Worm (Caenorhabditis elegans) whole organism, L1 larva: Measurements from ENCODE around the gene Y75B8A.63.

Source experiments
- C04F5.9 ChIP-seq: sonication (generic microtip); optimal IDR thresholded peaks from 2 replicates; lab custom pipeline; 2016; ENCODE audit warnings: missing genetic modification characterization, missing compliant biosample characterization
- C34B4.2 ChIP-seq: sonication (generic microtip); optimal IDR thresholded peaks from 2 replicates; lab custom pipeline; 2017; ENCODE audit warnings: mild to moderate bottlenecking, missing genetic modification characterization, missing compliant biosample characterization
- Y116A8C.19 ChIP-seq: sonication (generic microtip); optimal IDR thresholded peaks from 2 replicates; lab custom pipeline; 2016; ENCODE audit warnings: missing compliant biosample characterization, missing genetic modification characterization, borderline replicate concordance
- aha-1 ChIP-seq: fragments of 150-350 bp; optimal IDR thresholded peaks from 2 replicates; lab custom pipeline; 2014; ENCODE audit warnings: missing biosample characterization, missing genetic modification characterization
- alr-1 ChIP-seq: fragments of 200-800 bp; sonication (Bioruptor generic); optimal IDR thresholded peaks from 2 replicates; lab custom pipeline; 2018; ENCODE audit warnings: borderline replicate concordance, mild to moderate bottlenecking, missing genetic modification characterization, missing compliant biosample characterization
- aly-2 ChIP-seq: fragments of 150-350 bp; optimal IDR thresholded peaks from 2 replicates; lab custom pipeline; 2014; ENCODE audit warnings: missing biosample characterization, missing genetic modification characterization
- blmp-1 ChIP-seq: fragments of 150-350 bp; optimal IDR thresholded peaks from 2 replicates; lab custom pipeline; 2014; ENCODE audit warnings: missing biosample characterization, missing genetic modification characterization
- ceh-8 ChIP-seq: fragments of 200-800 bp; sonication (Bioruptor generic); optimal IDR thresholded peaks from 2 replicates; lab custom pipeline; 2018; ENCODE audit warnings: mild to moderate bottlenecking, missing genetic modification characterization, moderate library complexity, missing compliant biosample characterization
- ceh-82 ChIP-seq, 3 experiments: fragments of 150-350 bp in 1 of 3; sonication (generic microtip) in 2 of 3; optimal IDR thresholded peaks; 2 replicates each; lab custom pipeline; 2014 to 2017; ENCODE audit warnings: missing biosample characterization in 3 of 3, missing genetic modification characterization in 3 of 3
- ceh-90 ChIP-seq: sonication (generic microtip); optimal IDR thresholded peaks from 2 replicates; lab custom pipeline; 2016; ENCODE audit warnings: missing genetic modification characterization, missing compliant biosample characterization
- ces-1 ChIP-seq: fragments of 150-350 bp; optimal IDR thresholded peaks from 2 replicates; lab custom pipeline; 2014; ENCODE audit warnings: missing biosample characterization, missing genetic modification reagents, missing genetic modification characterization
- dsc-1 ChIP-seq: sonication (generic microtip); optimal IDR thresholded peaks from 2 replicates; lab custom pipeline; 2016; ENCODE audit warnings: mild to moderate bottlenecking, missing genetic modification characterization, missing compliant biosample characterization
- elt-2 ChIP-seq: sonication (generic microtip); optimal IDR thresholded peaks from 2 replicates; lab custom pipeline; 2016; ENCODE audit warnings: missing genetic modification characterization, mild to moderate bottlenecking, inconsistent platforms, missing compliant biosample characterization, missing genetic modification reagents
- ets-5 ChIP-seq: fragments of 200-800 bp; sonication (Bioruptor generic); IDR thresholded peaks from 2 replicates; pipeline ENCODE4 v1.3.6; 2022; ENCODE audit warnings: missing genetic modification characterization, missing compliant biosample characterization
- fkh-10 ChIP-seq: sonication (generic microtip); optimal IDR thresholded peaks from 2 replicates; lab custom pipeline; 2017; ENCODE audit warnings: missing biosample characterization, missing genetic modification reagents, missing genetic modification characterization
- fkh-4 ChIP-seq: sonication (generic microtip); optimal IDR thresholded peaks from 2 replicates; lab custom pipeline; 2016; ENCODE audit warnings: missing compliant biosample characterization, missing genetic modification characterization, borderline replicate concordance
- fkh-8 ChIP-seq: sonication (generic microtip); optimal IDR thresholded peaks from 2 replicates; lab custom pipeline; 2016; ENCODE audit warnings: mild to moderate bottlenecking, missing genetic modification characterization, missing compliant biosample characterization
- hlh-4 ChIP-seq: sonication (generic microtip); optimal IDR thresholded peaks from 2 replicates; lab custom pipeline; 2016; ENCODE audit warnings: mild to moderate bottlenecking, missing genetic modification characterization, missing compliant biosample characterization
- hpl-2 ChIP-seq: fragments of 150-350 bp; optimal IDR thresholded peaks from 2 replicates; lab custom pipeline; 2014; ENCODE audit warnings: missing biosample characterization, missing genetic modification reagents, missing genetic modification characterization
- irx-1 ChIP-seq: sonication (generic microtip); optimal IDR thresholded peaks from 2 replicates; lab custom pipeline; 2016; ENCODE audit warnings: missing genetic modification characterization, missing compliant biosample characterization
- isw-1 ChIP-seq: fragments of 200-800 bp; sonication (Bioruptor generic); IDR thresholded peaks from 2 replicates; pipeline ENCODE4 v1.3.6; 2022; ENCODE audit warnings: missing genetic modification characterization, missing compliant biosample characterization
- jun-1 ChIP-seq: fragments of 150-350 bp; optimal IDR thresholded peaks from 2 replicates; lab custom pipeline; 2014; ENCODE audit warnings: missing biosample characterization, missing genetic modification reagents, missing genetic modification characterization
- lin-13 ChIP-seq: fragments of 150-350 bp; optimal IDR thresholded peaks from 2 replicates; lab custom pipeline; 2014; ENCODE audit warnings: missing biosample characterization, missing genetic modification reagents, missing genetic modification characterization
- lin-39 ChIP-seq: fragments of 150-350 bp; optimal IDR thresholded peaks from 2 replicates; lab custom pipeline; 2014; ENCODE audit warnings: missing biosample characterization, missing genetic modification reagents, missing genetic modification characterization
- lir-3 ChIP-seq: sonication (generic microtip); optimal IDR thresholded peaks from 2 replicates; lab custom pipeline; 2016; ENCODE audit warnings: mild to moderate bottlenecking, missing genetic modification characterization, moderate library complexity, missing compliant biosample characterization; ENCODE audit not compliant: poor library complexity
- lsy-2 ChIP-seq, 2 experiments: fragments of 150-350 bp; optimal IDR thresholded peaks; 2 replicates each; lab custom pipeline; 2014; ENCODE audit warnings: missing biosample characterization in 2 of 2, missing genetic modification characterization in 2 of 2
- mab-9 ChIP-seq: fragments of 200-800 bp; sonication (Bioruptor generic); IDR thresholded peaks from 2 replicates; pipeline ENCODE4 v1.3.6; 2022; ENCODE audit warnings: missing genetic modification reagents, missing genetic modification characterization, missing compliant biosample characterization
- mdl-1 ChIP-seq, 2 experiments: fragments of 150-350 bp; optimal IDR thresholded peaks; 2 replicates each; lab custom pipeline; 2014 to 2017; ENCODE audit warnings: missing biosample characterization in 2 of 2, missing genetic modification characterization in 2 of 2, inconsistent platforms in 1 of 2
- mep-1 ChIP-seq: fragments of 150-350 bp; optimal IDR thresholded peaks from 2 replicates; lab custom pipeline; 2014; ENCODE audit warnings: missing biosample characterization, missing genetic modification characterization
- nhr-12 ChIP-seq: sonication (generic microtip); optimal IDR thresholded peaks from 2 replicates; lab custom pipeline; 2017; ENCODE audit warnings: missing biosample characterization, missing genetic modification characterization
- nhr-28 ChIP-seq: fragments of 150-350 bp; optimal IDR thresholded peaks from 2 replicates; lab custom pipeline; 2014; ENCODE audit warnings: missing biosample characterization, missing genetic modification characterization
- nhr-47 ChIP-seq: sonication (generic microtip); optimal IDR thresholded peaks from 2 replicates; lab custom pipeline; 2016; ENCODE audit warnings: mild to moderate bottlenecking, missing genetic modification characterization, moderate library complexity, missing compliant biosample characterization
- nhr-71 ChIP-seq: sonication (generic microtip); optimal IDR thresholded peaks from 2 replicates; lab custom pipeline; 2016; ENCODE audit warnings: mild to moderate bottlenecking, missing genetic modification characterization, moderate library complexity, missing compliant biosample characterization
- nhr-76 ChIP-seq: sonication (generic microtip); optimal IDR thresholded peaks from 2 replicates; lab custom pipeline; 2017; ENCODE audit warnings: missing biosample characterization, missing genetic modification characterization
- nhr-77 ChIP-seq: fragments of 150-350 bp; optimal IDR thresholded peaks from 2 replicates; lab custom pipeline; 2014; ENCODE audit warnings: missing biosample characterization, missing genetic modification characterization
- nhr-84 ChIP-seq: sonication (generic microtip); optimal IDR thresholded peaks from 2 replicates; lab custom pipeline; 2017; ENCODE audit warnings: missing biosample characterization, missing genetic modification characterization
- pag-3 ChIP-seq: sonication (generic microtip); optimal IDR thresholded peaks from 2 replicates; lab custom pipeline; 2017; ENCODE audit warnings: missing genetic modification characterization, mild to moderate bottlenecking, missing compliant biosample characterization, antibody characterized with exemption, borderline replicate concordance; ENCODE audit not compliant: insufficient read depth
- pax-3 ChIP-seq: fragments of 200-800 bp; sonication (Bioruptor generic); optimal IDR thresholded peaks from 2 replicates; lab custom pipeline; 2018; ENCODE audit warnings: mild to moderate bottlenecking, missing genetic modification characterization, moderate library complexity, missing compliant biosample characterization
- snpc-4 ChIP-seq: fragments of 150-350 bp; optimal IDR thresholded peaks from 2 replicates; lab custom pipeline; 2014; ENCODE audit warnings: missing biosample characterization, missing genetic modification characterization
- snu-23 ChIP-seq: sonication (generic microtip); optimal IDR thresholded peaks from 2 replicates; lab custom pipeline; 2016; ENCODE audit warnings: missing genetic modification characterization, missing compliant biosample characterization
- sox-4 ChIP-seq: sonication (generic microtip); optimal IDR thresholded peaks from 2 replicates; lab custom pipeline; 2016; ENCODE audit warnings: missing genetic modification characterization, missing compliant biosample characterization
- sptf-1 ChIP-seq: fragments of 150-350 bp; optimal IDR thresholded peaks from 2 replicates; lab custom pipeline; 2014; ENCODE audit warnings: missing biosample characterization, missing genetic modification characterization
- swsn-7 ChIP-seq: sonication (generic microtip); optimal IDR thresholded peaks from 2 replicates; lab custom pipeline; 2016; ENCODE audit warnings: missing genetic modification characterization, missing compliant biosample characterization
- tbx-2 ChIP-seq: sonication (generic microtip); optimal IDR thresholded peaks from 2 replicates; lab custom pipeline; 2016; ENCODE audit warnings: missing genetic modification characterization, missing compliant biosample characterization
- tlp-1 ChIP-seq: fragments of 150-350 bp; optimal IDR thresholded peaks from 2 replicates; lab custom pipeline; 2014; ENCODE audit warnings: missing biosample characterization, missing genetic modification characterization
- unc-30 ChIP-seq: sonication (generic microtip); optimal IDR thresholded peaks from 2 replicates; lab custom pipeline; 2017; ENCODE audit warnings: missing biosample characterization, missing genetic modification characterization
- unc-86 ChIP-seq: sonication (generic microtip); optimal IDR thresholded peaks from 2 replicates; lab custom pipeline; 2016; ENCODE audit warnings: missing genetic modification characterization, missing compliant biosample characterization
- vab-15 ChIP-seq: sonication (generic microtip); optimal IDR thresholded peaks from 2 replicates; lab custom pipeline; 2017; ENCODE audit warnings: missing genotype, mild to moderate bottlenecking, missing genetic modification characterization, missing compliant biosample characterization
- xbp-1 ChIP-seq: sonication (generic microtip); optimal IDR thresholded peaks from 2 replicates; lab custom pipeline; 2016; ENCODE audit warnings: missing genetic modification characterization, missing compliant biosample characterization
- zag-1 ChIP-seq: fragments of 150-350 bp; optimal IDR thresholded peaks from 2 replicates; lab custom pipeline; 2014; ENCODE audit warnings: missing biosample characterization, missing genetic modification characterization

Gene Y75B8A.63

ce11 chrIII:12369476-12369875 is 41.7 kb downstream of the Y75B8A.63 start (continued):
- TF ChIP-seq lin-39 (tag; lab: Kevin White, UChicago) = no peak
- no peak for TF ChIP-seq unc-30 (tag; lab: Kevin White, UChicago)
- TF ChIP-seq snu-23 (GFP tag; lab: Kevin White, UChicago) = peak; percentile 50
- TF ChIP-seq fkh-4 (tag; lab: Kevin White, UChicago) = no peak
- TF ChIP-seq dsc-1 (tag; lab: Kevin White, UChicago) = peak; percentile 59
- no peak for TF ChIP-seq snpc-4 (tag; lab: Kevin White, UChicago)
- no peak for TF ChIP-seq nhr-77
- no peak for TF ChIP-seq tlp-1 (tag; lab: Kevin White, UChicago)
- TF ChIP-seq C04F5.9 (tag; lab: Kevin White, UChicago) = no peak

ce11 chrIII:12370011-12370506 is 42.3 kb downstream of the Y75B8A.63 start, which contains the start of gene rpt-6:
rpt-6 (plus strand) TSS chrIII:12370456.
- TF ChIP-seq nhr-76 (tag; lab: Kevin White, UChicago) (no peak), fkh-4 (tag; lab: Kevin White, UChicago) (no peak), fkh-8 (tag; lab: Kevin White, UChicago) (no peak), swsn-7 (tag; lab: Kevin White, UChicago) (peak; percentile 65), unc-30 (tag; lab: Kevin White, UChicago) (no peak), vab-15 (no peak), fkh-10 (no peak), nhr-47 (tag; lab: Kevin White, UChicago) (peak; percentile 60), aly-2 (tag; lab: Kevin White, UChicago) (no peak), lin-13 (GFP tag; lab: Kevin White, UChicago) (peak; percentile 30), lir-3 (tag; lab: Kevin White, UChicago) (no peak), irx-1 (tag; lab: Kevin White, UChicago) (no peak), blmp-1 (tag; lab: Kevin White, UChicago) (no peak), ceh-82 (tag; optimal IDR thresholded peaks at IDR 0.05; lab: Kevin White, UChicago) (peak; percentile 47 to 74 (median 67)), dsc-1 (tag; lab: Kevin White, UChicago) (peak; percentile 48), lin-39 (tag; lab: Kevin White, UChicago) (no peak), unc-86 (tag; lab: Kevin White, UChicago) (no peak), C34B4.2 (tag; lab: Kevin White, UChicago) (no peak), nhr-77 (no peak), ces-1 (GFP tag; lab: Kevin White, UChicago) (no peak), aha-1 (tag; lab: Kevin White, UChicago) (peak; percentile 29), sptf-1 (tag; lab: Kevin White, UChicago) (no peak), nhr-12 (tag; lab: Kevin White, UChicago) (no peak), nhr-28 (no peak), hpl-2 (peak; percentile 19), isw-1 (peak; percentile 32), ceh-8 (GFP tag; lab: Kevin White, UChicago) (no peak), tbx-2 (tag; lab: Kevin White, UChicago) (peak; percentile 60), zag-1 (tag; lab: Kevin White, UChicago) (no peak), jun-1 (tag; lab: Kevin White, UChicago) (peak; percentile 46), nhr-71 (tag; lab: Kevin White, UChicago) (peak; percentile 51), alr-1 (no peak), sox-4 (tag; lab: Kevin White, UChicago) (no peak), pag-3 (tag; lab: Kevin White, UChicago) (no peak), lsy-2 (tag; optimal IDR thresholded peaks at IDR 0.05; lab: Kevin White, UChicago) (peak; percentile 64 to 67), ceh-90 (tag; lab: Kevin White, UChicago) (peak; percentile 54), mdl-1 (tag; optimal IDR thresholded peaks at IDR 0.05; lab: Kevin White, UChicago) (peak in 1 of 2 experiments; percentile 51), ets-5 (GFP tag; lab: Robert Waterston, UW) (no peak), xbp-1 (tag; lab: Kevin White, UChicago) (peak; percentile 60), elt-2 (tag; lab: Kevin White, UChicago) (no peak), pax-3 (tag; lab: Kevin White, UChicago) (no peak), mab-9 (GFP tag; lab: Robert Waterston, UW) (peak; percentile 38; the same call in 1 of the 2 replicates), nhr-84 (no peak), mep-1 (no peak), Y116A8C.19 (no peak), hlh-4 (tag; lab: Kevin White, UChicago) (no peak)
